Worm (Caenorhabditis elegans) whole organism, late embryonic: ENCODE data around the gene ddx-19.

Experiments used
- C38D4.7 ChIP-seq: fragments of 200-800 bp; sonication (Bioruptor generic); optimal IDR thresholded peaks from 2 replicates; lab custom pipeline; 2018; ENCODE audit warnings: mild to moderate bottlenecking, missing genetic modification characterization, moderate library complexity, missing compliant biosample characterization
- K02D7.2 ChIP-seq: sonication (generic microtip); optimal IDR thresholded peaks from 2 replicates; lab custom pipeline; 2017; ENCODE audit warnings: mild to moderate bottlenecking, missing genetic modification characterization, missing compliant biosample characterization
- K09A11.1 ChIP-seq: sonication (generic microtip); optimal IDR thresholded peaks from 2 replicates; lab custom pipeline; 2017; ENCODE audit warnings: antibody characterized with exemption, mild to moderate bottlenecking, missing genetic modification characterization, missing compliant biosample characterization; ENCODE audit not compliant: insufficient read depth
- ama-1 ChIP-seq: fragments of 150-350 bp; optimal IDR thresholded peaks from 2 replicates; lab custom pipeline; 2014
- ceh-18 ChIP-seq: sonication (generic microtip); optimal IDR thresholded peaks from 2 replicates; lab custom pipeline; 2016; ENCODE audit warnings: missing genetic modification characterization, missing compliant biosample characterization
- ceh-24 ChIP-seq: sonication (generic microtip); optimal IDR thresholded peaks from 2 replicates; lab custom pipeline; 2016; ENCODE audit warnings: mild to moderate bottlenecking, missing genetic modification characterization, missing compliant biosample characterization
- ceh-48 ChIP-seq: sonication (generic microtip); optimal IDR thresholded peaks from 2 replicates; lab custom pipeline; 2016; ENCODE audit warnings: missing genetic modification characterization, inconsistent platforms, missing compliant biosample characterization
- elt-2 ChIP-seq: sonication (generic microtip); optimal IDR thresholded peaks from 2 replicates; lab custom pipeline; 2016; ENCODE audit warnings: missing genetic modification reagents, missing genetic modification characterization, missing compliant biosample characterization
- nhr-11 ChIP-seq: fragments of 150-350 bp; optimal IDR thresholded peaks from 2 replicates; lab custom pipeline; 2014; ENCODE audit warnings: missing biosample characterization, missing genetic modification characterization
- pha-4 ChIP-seq: fragments of 150-350 bp; optimal IDR thresholded peaks from 2 replicates; lab custom pipeline; 2018; ENCODE audit warnings: missing biosample characterization, missing genetic modification reagents, missing genetic modification characterization
- pros-1 ChIP-seq: fragments of 150-350 bp; optimal IDR thresholded peaks from 2 replicates; lab custom pipeline; 2014; ENCODE audit warnings: missing biosample characterization, missing genetic modification reagents, missing genetic modification characterization
- sox-4 ChIP-seq: sonication (generic microtip); optimal IDR thresholded peaks from 2 replicates; lab custom pipeline; 2017; ENCODE audit warnings: mild to moderate bottlenecking, missing genetic modification characterization, inconsistent platforms, missing compliant biosample characterization
- tbx-2 ChIP-seq: sonication (generic microtip); optimal IDR thresholded peaks from 2 replicates; lab custom pipeline; 2016; ENCODE audit warnings: missing genetic modification characterization, missing compliant biosample characterization
- unc-42 ChIP-seq: sonication (generic microtip); optimal IDR thresholded peaks from 2 replicates; lab custom pipeline; 2016; ENCODE audit warnings: missing genotype, missing genetic modification characterization, missing compliant biosample characterization

- TF ChIP-seq ceh-18 (tag; lab: Kevin White, UChicago) (no peak), ceh-48 (tag; lab: Kevin White, UChicago) (no peak), K02D7.2 (tag; lab: Kevin White, UChicago) (no peak), sox-4 (tag; lab: Kevin White, UChicago) (no peak), nhr-11 (tag; lab: Kevin White, UChicago) (no peak), unc-42 (tag; lab: Kevin White, UChicago) (peak; percentile 58), pros-1 (no peak), ceh-24 (tag; lab: Kevin White, UChicago) (no peak), pha-4 (tag; lab: Kevin White, UChicago) (no peak), K09A11.1 (tag; lab: Kevin White, UChicago) (no peak), ama-1 (lab: Kevin White, UChicago) (no peak), tbx-2 (tag; lab: Kevin White, UChicago) (no peak), elt-2 (tag; lab: Kevin White, UChicago) (no peak), C38D4.7 (GFP tag; lab: Kevin White, UChicago) (no peak)
These were observed 48.8 kb upstream of the ddx-19 start, which contains the start of gene F46C5.4 for ce11 chrII:8835857-8836256.
